Worm (Caenorhabditis elegans) whole organism, late embryonic: Measurements from ENCODE around the gene sahd-1.

Source experiments
- ceh-18 ChIP-seq: sonication (generic microtip); optimal IDR thresholded peaks from 2 replicates; lab custom pipeline; 2016; ENCODE audit warnings: missing genetic modification characterization, missing compliant biosample characterization
- ceh-19 ChIP-seq: fragments of 200-800 bp; sonication (Bioruptor generic); optimal IDR thresholded peaks from 2 replicates; lab custom pipeline; 2018; ENCODE audit warnings: mild to moderate bottlenecking, missing genetic modification characterization, missing compliant biosample characterization
- ceh-24 ChIP-seq: sonication (generic microtip); optimal IDR thresholded peaks from 2 replicates; lab custom pipeline; 2016; ENCODE audit warnings: mild to moderate bottlenecking, missing genetic modification characterization, missing compliant biosample characterization
- ceh-30 ChIP-seq: fragments of 150-350 bp; optimal IDR thresholded peaks from 2 replicates; lab custom pipeline; 2014; ENCODE audit warnings: missing biosample characterization, missing genetic modification characterization
- elt-2 ChIP-seq: sonication (generic microtip); optimal IDR thresholded peaks from 2 replicates; lab custom pipeline; 2016; ENCODE audit warnings: missing genetic modification reagents, missing genetic modification characterization, missing compliant biosample characterization
- elt-4 ChIP-seq: sonication (generic microtip); optimal IDR thresholded peaks from 2 replicates; lab custom pipeline; 2016; ENCODE audit warnings: missing genetic modification characterization, missing compliant biosample characterization
- fax-1 ChIP-seq: sonication (generic microtip); optimal IDR thresholded peaks from 2 replicates; lab custom pipeline; 2016; ENCODE audit warnings: missing genotype, missing genetic modification characterization, missing compliant biosample characterization
- lim-6 ChIP-seq: sonication (generic microtip); optimal IDR thresholded peaks from 2 replicates; lab custom pipeline; 2016; ENCODE audit warnings: missing genetic modification characterization, missing compliant biosample characterization
- lin-11 ChIP-seq: fragments of 200-800 bp; sonication (Bioruptor generic); optimal IDR thresholded peaks from 2 replicates; lab custom pipeline; 2018; ENCODE audit warnings: mild to moderate bottlenecking, missing genetic modification characterization, missing compliant biosample characterization
- pag-3 ChIP-seq: sonication (generic microtip); optimal IDR thresholded peaks from 2 replicates; lab custom pipeline; 2016; ENCODE audit warnings: missing compliant biosample characterization, missing genetic modification characterization, borderline replicate concordance
- pha-2 ChIP-seq: sonication (generic microtip); optimal IDR thresholded peaks from 2 replicates; lab custom pipeline; 2017; ENCODE audit warnings: mild to moderate bottlenecking, missing genetic modification characterization, missing compliant biosample characterization
- syd-9 ChIP-seq: sonication (generic microtip); optimal IDR thresholded peaks from 2 replicates; lab custom pipeline; 2016; ENCODE audit warnings: mild to moderate bottlenecking, missing genetic modification characterization, moderate library complexity, missing compliant biosample characterization
- tbx-2 ChIP-seq: sonication (generic microtip); optimal IDR thresholded peaks from 2 replicates; lab custom pipeline; 2016; ENCODE audit warnings: missing genetic modification characterization, missing compliant biosample characterization
- unc-55 ChIP-seq: sonication (generic microtip); optimal IDR thresholded peaks from 2 replicates; lab custom pipeline; 2017; ENCODE audit warnings: missing biosample characterization, missing genetic modification reagents, missing genetic modification characterization
- unc-86 ChIP-seq: sonication (generic microtip); optimal IDR thresholded peaks from 2 replicates; lab custom pipeline; 2016; ENCODE audit warnings: missing genetic modification characterization, missing compliant biosample characterization

sahd-1 gene

DNA sequence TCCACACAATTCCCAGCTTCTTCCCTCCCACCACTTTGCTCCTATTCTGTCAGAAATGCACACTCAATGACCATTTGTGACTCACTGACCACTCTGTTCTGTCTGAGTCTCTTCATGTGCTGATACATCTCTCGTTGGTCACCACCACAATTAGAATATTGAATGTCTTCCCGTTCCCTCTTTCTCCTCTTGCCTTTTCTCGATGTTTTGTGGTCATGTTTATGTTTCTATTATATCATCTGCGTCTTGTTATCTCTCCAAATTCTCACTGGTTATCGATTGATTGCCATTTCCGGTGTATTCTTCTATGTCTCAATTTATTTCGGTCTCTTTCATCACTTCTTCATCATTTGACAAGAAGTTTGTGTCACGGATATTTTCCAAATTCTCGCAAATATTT is 53.8 kb downstream of the sahd-1 start (continued):
- TF ChIP-seq pag-3, result no peak
- peak; percentile 19 for TF ChIP-seq tbx-2 (tag; lab: Kevin White, UChicago)
- TF ChIP-seq ceh-18 (tag; lab: Kevin White, UChicago), result no peak
- TF ChIP-seq lin-11 (tag; lab: Kevin White, UChicago), result no peak
- no peak for TF ChIP-seq fax-1 (tag; lab: Kevin White, UChicago)
- peak; percentile 37 for TF ChIP-seq unc-55
- no peak for TF ChIP-seq ceh-19 (GFP tag; lab: Kevin White, UChicago)
- TF ChIP-seq lim-6 (tag; lab: Kevin White, UChicago), result no peak
- no peak for TF ChIP-seq pha-2 (tag; lab: Kevin White, UChicago)
- TF ChIP-seq ceh-30 (tag; lab: Kevin White, UChicago), result no peak
- TF ChIP-seq ceh-24 (tag; lab: Kevin White, UChicago), result no peak
- TF ChIP-seq elt-4, result no peak
- TF ChIP-seq syd-9 (tag; lab: Kevin White, UChicago), result no peak

DNA sequence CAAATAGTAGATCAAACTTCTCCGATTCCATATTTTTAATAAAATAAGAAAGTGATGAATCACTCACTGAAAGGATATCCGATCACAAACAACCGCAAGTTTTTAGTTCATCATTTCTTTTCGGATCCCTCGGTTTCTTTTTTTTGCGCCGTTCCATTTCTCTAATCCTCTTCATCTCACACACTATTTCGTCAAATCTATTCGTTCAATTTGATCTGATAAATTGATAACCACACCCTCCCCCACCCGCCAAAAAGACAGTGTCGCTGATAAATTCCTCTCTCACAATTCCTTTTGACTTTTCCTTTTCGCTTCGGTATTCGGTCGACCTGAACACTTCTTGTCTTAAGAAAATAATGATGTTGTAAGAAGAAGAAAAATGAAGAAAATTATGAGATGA is 55.2 kb downstream of the sahd-1 start:
- TF ChIP-seq unc-86 (tag; lab: Kevin White, UChicago) (no peak), elt-4 (no peak), elt-2 (tag; lab: Kevin White, UChicago) (peak; percentile 42)
